Worm (Caenorhabditis elegans) whole organism, L2 larva: ENCODE measurements around the gene Y39G8B.1.

ENCODE experiments used
- ceh-82 ChIP-seq: fragments of 150-350 bp; optimal IDR thresholded peaks from 2 replicates; lab custom pipeline; 2014; ENCODE audit warnings: missing biosample characterization, missing genetic modification characterization
- crh-2 ChIP-seq: sonication (generic microtip); optimal IDR thresholded peaks from 2 replicates; lab custom pipeline; 2017; ENCODE audit warnings: missing biosample characterization, missing genetic modification characterization
- egl-27 ChIP-seq: sonication (generic microtip); optimal IDR thresholded peaks from 3 replicates; lab custom pipeline; 2017; ENCODE audit warnings: missing biosample characterization, missing genetic modification reagents, missing genetic modification characterization
- lin-13 ChIP-seq: fragments of 150-350 bp; optimal IDR thresholded peaks from 2 replicates; lab custom pipeline; 2014; ENCODE audit warnings: missing biosample characterization, missing genetic modification reagents, missing genetic modification characterization
- lsy-2 ChIP-seq, 2 experiments: fragments of 150-350 bp in 1 of 2; sonication (generic microtip) in 1 of 2; optimal IDR thresholded peaks; 2 replicates each; lab custom pipeline; 2014 to 2017; ENCODE audit warnings: missing biosample characterization in 2 of 2, missing genetic modification characterization in 2 of 2
- mab-5 ChIP-seq: fragments of 150-350 bp; optimal IDR thresholded peaks from 2 replicates; lab custom pipeline; 2014; ENCODE audit warnings: missing biosample characterization, missing genetic modification characterization
- nhr-12 ChIP-seq: fragments of 150-350 bp; optimal IDR thresholded peaks from 2 replicates; lab custom pipeline; 2014; ENCODE audit warnings: missing biosample characterization, missing genetic modification characterization
- sma-3 ChIP-seq: sonication (generic microtip); optimal IDR thresholded peaks from 2 replicates; lab custom pipeline; 2016; ENCODE audit warnings: missing genetic modification reagents, missing genetic modification characterization, missing compliant biosample characterization
- unc-62 ChIP-seq: fragments of 150-350 bp; optimal IDR thresholded peaks from 2 replicates; lab custom pipeline; 2014; ENCODE audit warnings: missing biosample characterization, missing genetic modification reagents, missing genetic modification characterization
- zag-1 ChIP-seq: fragments of 150-350 bp; optimal IDR thresholded peaks from 2 replicates; lab custom pipeline; 2014; ENCODE audit warnings: missing biosample characterization, missing genetic modification characterization
- ztf-11 ChIP-seq: sonication (generic microtip); optimal IDR thresholded peaks from 2 replicates; lab custom pipeline; 2017; ENCODE audit warnings: missing biosample characterization, missing genetic modification characterization

- TF ChIP-seq ceh-82 (tag; lab: Kevin White, UChicago): no peak
- TF ChIP-seq lin-13 (GFP tag; lab: Kevin White, UChicago): no peak
- no peak for TF ChIP-seq lsy-2 (tag; optimal IDR thresholded peaks at IDR 0.05; lab: Kevin White, UChicago)
- TF ChIP-seq nhr-12 (tag; lab: Kevin White, UChicago): no peak
- no peak for TF ChIP-seq unc-62 (GFP tag; lab: Kevin White, UChicago)
- TF ChIP-seq egl-27 (tag; lab: Kevin White, UChicago): no peak
- TF ChIP-seq zag-1: no peak
- TF ChIP-seq mab-5 (tag; lab: Kevin White, UChicago): no peak
- TF ChIP-seq sma-3 (GFP tag; lab: Kevin White, UChicago): no peak
- TF ChIP-seq ztf-11 (tag; lab: Kevin White, UChicago): no peak
- TF ChIP-seq crh-2: no peak
Observed at ce11 chrII:13982923-13983322, 9.3 kb upstream of the Y39G8B.1 start, which contains the start of the genes Y39G8B.13 and Y39G8B.10.
